Fruit fly (Drosophila melanogaster): Measurements from ENCODE around the gene CG6765.

- no peak for TF ChIP-seq pan (optimal IDR thresholded peaks at IDR 0.05)
- TF ChIP-seq CG8478 (optimal IDR thresholded peaks at IDR 0.05) = no peak
- TF ChIP-seq EcR (GFP tag; optimal IDR thresholded peaks at IDR 0.05) = no peak
- TF ChIP-seq psq (optimal IDR thresholded peaks at IDR 0.05) = no peak
- TF ChIP-seq Dll (optimal IDR thresholded peaks at IDR 0.05) = no peak
- TF ChIP-seq usp (GFP tag; optimal IDR thresholded peaks at IDR 0.05) = no peak
Observed at dm6 chr3L:8525691-8526421, 13.3 kb downstream of the CG6765 start.
